Fruit fly (Drosophila melanogaster) whole organism, prepupa: ENCODE results near the gene CG6295.

Source experiments
- Blimp-1 ChIP-seq: fragments of 200-800 bp; sonication (Bioruptor generic); optimal IDR thresholded peaks from 3 replicates; lab custom pipeline; 2017; ENCODE audit warnings: missing biosample characterization, missing genetic modification characterization, mild to moderate bottlenecking, moderate library complexity, missing genetic modification reagents
- CG10631 ChIP-seq: fragments of 200-800 bp; sonication (Bioruptor generic); optimal IDR thresholded peaks from 2 replicates; lab custom pipeline; 2016; ENCODE audit warnings: missing biosample characterization, missing genetic modification characterization
- CG10669 ChIP-seq: fragments of 200-800 bp; sonication (Bioruptor generic); optimal IDR thresholded peaks from 3 replicates; lab custom pipeline; 2018; ENCODE audit warnings: missing biosample characterization, mild to moderate bottlenecking, missing genetic modification characterization, moderate library complexity
- CG11294 ChIP-seq: fragments of 200-800 bp; sonication (Bioruptor generic); IDR thresholded peaks from 2 replicates; pipeline ENCODE4 v1.3.6; 2022; ENCODE audit warnings: missing biosample characterization, missing genetic modification characterization
- CG11762 ChIP-seq: fragments of 200-800 bp; sonication (Bioruptor generic); optimal IDR thresholded peaks from 3 replicates; lab custom pipeline; 2016; ENCODE audit warnings: missing biosample characterization, missing genetic modification characterization; ENCODE audit not compliant: insufficient read depth
- CG11902 ChIP-seq: fragments of 200-800 bp; sonication (Bioruptor generic); optimal IDR thresholded peaks from 3 replicates; lab custom pipeline; 2016; ENCODE audit warnings: missing biosample characterization, missing genetic modification characterization
- CG1621 ChIP-seq: fragments of 200-800 bp; sonication (Bioruptor generic); optimal IDR thresholded peaks from 3 replicates; lab custom pipeline; 2018; ENCODE audit warnings: missing biosample characterization, mild to moderate bottlenecking, missing genetic modification characterization
- CG16779 ChIP-seq: fragments of 200-800 bp; sonication (Bioruptor generic); optimal IDR thresholded peaks from 3 replicates; lab custom pipeline; 2017; ENCODE audit warnings: missing biosample characterization, mild to moderate bottlenecking, missing genetic modification characterization
- CG3032 ChIP-seq: fragments of 200-800 bp; optimal IDR thresholded peaks from 2 replicates; lab custom pipeline; 2019; ENCODE audit warnings: missing biosample characterization, mild to moderate bottlenecking, missing genetic modification characterization, moderate library complexity
- CG32006 ChIP-seq: fragments of 200-800 bp; sonication (Bioruptor generic); optimal IDR thresholded peaks from 3 replicates; lab custom pipeline; 2017; ENCODE audit warnings: missing biosample characterization, mild to moderate bottlenecking, missing genetic modification characterization
- CG34406 ChIP-seq: fragments of 200-800 bp; sonication (Bioruptor generic); optimal IDR thresholded peaks from 3 replicates; lab custom pipeline; 2016; ENCODE audit warnings: missing biosample characterization, missing genetic modification characterization
- CG3919 ChIP-seq: fragments of 200-800 bp; sonication (Bioruptor generic); optimal IDR thresholded peaks from 3 replicates; lab custom pipeline; 2016; ENCODE audit warnings: missing biosample characterization, missing genetic modification characterization
- CG4318 ChIP-seq: fragments of 200-800 bp; sonication (Bioruptor generic); optimal IDR thresholded peaks from 3 replicates; lab custom pipeline; 2017; ENCODE audit warnings: missing biosample characterization, mild to moderate bottlenecking, missing genetic modification characterization
- CG6163 ChIP-seq: fragments of 200-800 bp; sonication (Bioruptor generic); IDR thresholded peaks from 3 replicates; pipeline ENCODE4 v1.3.6; 2022; ENCODE audit warnings: missing biosample characterization, missing genetic modification characterization
- CG6276 ChIP-seq: fragments of 200-800 bp; sonication (Bioruptor generic); optimal IDR thresholded peaks from 2 replicates; lab custom pipeline; 2017; ENCODE audit warnings: missing biosample characterization, mild to moderate bottlenecking, missing genetic modification characterization
- CG6792 ChIP-seq: fragments of 200-800 bp; sonication (Bioruptor generic); optimal IDR thresholded peaks from 3 replicates; lab custom pipeline; 2016; ENCODE audit warnings: missing biosample characterization, missing genetic modification characterization
- CG6808 ChIP-seq: fragments of 200-800 bp; sonication (Bioruptor generic); optimal IDR thresholded peaks from 3 replicates; lab custom pipeline; 2017; ENCODE audit warnings: missing biosample characterization, missing genetic modification characterization, mild to moderate bottlenecking, moderate library complexity, missing genetic modification reagents
- CG6854 ChIP-seq: fragments of 200-800 bp; sonication (Bioruptor generic); optimal IDR thresholded peaks from 2 replicates; lab custom pipeline; 2017; ENCODE audit warnings: missing biosample characterization, mild to moderate bottlenecking, missing genetic modification characterization
- CG8119 ChIP-seq: fragments of 200-800 bp; sonication (Bioruptor generic); IDR thresholded peaks from 3 replicates; pipeline ENCODE4 v1.3.6; 2022; ENCODE audit warnings: missing biosample characterization, missing genetic modification characterization
- CG8632 ChIP-seq: fragments of 200-800 bp; sonication (Bioruptor generic); optimal IDR thresholded peaks from 3 replicates; lab custom pipeline; 2016; ENCODE audit warnings: missing biosample characterization, missing genetic modification characterization
- CG9139 ChIP-seq: fragments of 200-800 bp; sonication (Bioruptor generic); optimal IDR thresholded peaks from 3 replicates; lab custom pipeline; 2017; ENCODE audit warnings: missing biosample characterization, mild to moderate bottlenecking, missing genetic modification characterization
- Eip75B ChIP-seq: fragments of 200-800 bp; sonication (Bioruptor generic); optimal IDR thresholded peaks from 3 replicates; lab custom pipeline; 2016; ENCODE audit warnings: missing biosample characterization, missing genetic modification characterization
- Eip93F ChIP-seq: fragments of 200-800 bp; sonication (Bioruptor generic); optimal IDR thresholded peaks from 2 replicates; lab custom pipeline; 2016; ENCODE audit warnings: missing biosample characterization, mild to moderate bottlenecking, missing genetic modification characterization
- Ets21C ChIP-seq: fragments of 200-800 bp; sonication (Bioruptor generic); optimal IDR thresholded peaks from 3 replicates; lab custom pipeline; 2016; ENCODE audit warnings: missing biosample characterization, missing genetic modification characterization
- Ets96B ChIP-seq: fragments of 200-800 bp; optimal IDR thresholded peaks from 2 replicates; lab custom pipeline; 2019; ENCODE audit warnings: missing biosample characterization, mild to moderate bottlenecking, missing genetic modification characterization, moderate library complexity
- Gug ChIP-seq: fragments of 200-800 bp; sonication (Bioruptor generic); IDR thresholded peaks from 2 replicates; pipeline ENCODE4 v1.3.6; 2022; ENCODE audit warnings: missing biosample characterization, missing genetic modification characterization
- Hr38 ChIP-seq: sonication (Bioruptor generic); optimal IDR thresholded peaks from 2 replicates; lab custom pipeline; 2016; ENCODE audit warnings: missing biosample characterization, missing genetic modification characterization
- Hr39 ChIP-seq: fragments of 200-800 bp; sonication (Bioruptor generic); optimal IDR thresholded peaks from 2 replicates; lab custom pipeline; 2016; ENCODE audit warnings: missing biosample characterization, missing genetic modification characterization
- Hr4 ChIP-seq: fragments of 200-800 bp; sonication (Bioruptor generic); optimal IDR thresholded peaks from 3 replicates; lab custom pipeline; 2016; ENCODE audit warnings: missing biosample characterization, missing genetic modification characterization
- Lpt ChIP-seq: fragments of 200-800 bp; sonication (Bioruptor generic); optimal IDR thresholded peaks from 3 replicates; lab custom pipeline; 2016; ENCODE audit warnings: missing biosample characterization, missing genetic modification characterization
- Met ChIP-seq: fragments of 200-800 bp; sonication (Bioruptor generic); optimal IDR thresholded peaks from 3 replicates; lab custom pipeline; 2016; ENCODE audit warnings: missing biosample characterization, missing genetic modification characterization
- OdsH ChIP-seq: fragments of 200-800 bp; sonication (Bioruptor generic); optimal IDR thresholded peaks from 3 replicates; lab custom pipeline; 2016; ENCODE audit warnings: missing biosample characterization, missing genetic modification characterization
- Smox ChIP-seq: fragments of 200-800 bp; sonication (Bioruptor generic); optimal IDR thresholded peaks from 3 replicates; lab custom pipeline; 2016; ENCODE audit warnings: missing biosample characterization, missing genetic modification characterization
- Sox102F ChIP-seq: fragments of 200-800 bp; sonication (Bioruptor generic); optimal IDR thresholded peaks from 2 replicates; lab custom pipeline; 2016; ENCODE audit warnings: missing biosample characterization, mild to moderate bottlenecking, missing genetic modification characterization
- Sox14 ChIP-seq: fragments of 200-800 bp; sonication (Bioruptor generic); optimal IDR thresholded peaks from 3 replicates; lab custom pipeline; 2016; ENCODE audit warnings: missing biosample characterization, missing genetic modification characterization
- Sox15 ChIP-seq: fragments of 200-800 bp; sonication (Bioruptor generic); optimal IDR thresholded peaks from 3 replicates; lab custom pipeline; 2016; ENCODE audit warnings: missing biosample characterization, missing genetic modification characterization
- achi ChIP-seq: fragments of 200-800 bp; sonication (Bioruptor generic); optimal IDR thresholded peaks from 3 replicates; lab custom pipeline; 2016; ENCODE audit warnings: missing biosample characterization, missing genetic modification characterization
- acj6 ChIP-seq: fragments of 200-800 bp; sonication (Bioruptor generic); optimal IDR thresholded peaks from 3 replicates; lab custom pipeline; 2016; ENCODE audit warnings: missing biosample characterization, missing genetic modification characterization
- cyc ChIP-seq: fragments of 200-800 bp; sonication (Bioruptor generic); optimal IDR thresholded peaks from 3 replicates; lab custom pipeline; 2016; ENCODE audit warnings: missing biosample characterization, missing genetic modification characterization
- dsx ChIP-seq: fragments of 200-800 bp; optimal IDR thresholded peaks from 3 replicates; lab custom pipeline; 2019; ENCODE audit warnings: missing biosample characterization, mild to moderate bottlenecking, missing genetic modification characterization, moderate library complexity; ENCODE audit not compliant: poor library complexity, severe bottlenecking
- esn ChIP-seq: fragments of 200-800 bp; sonication (Bioruptor generic); optimal IDR thresholded peaks from 2 replicates; lab custom pipeline; 2016; ENCODE audit warnings: missing biosample characterization, mild to moderate bottlenecking, missing genetic modification characterization, moderate library complexity
- fd85E ChIP-seq: fragments of 200-800 bp; sonication (Bioruptor generic); optimal IDR thresholded peaks from 3 replicates; lab custom pipeline; 2016; ENCODE audit warnings: missing biosample characterization, missing genetic modification characterization
- fkh ChIP-seq: fragments of 200-800 bp; sonication (Bioruptor generic); optimal IDR thresholded peaks from 3 replicates; lab custom pipeline; 2017; ENCODE audit warnings: missing biosample characterization, mild to moderate bottlenecking, missing genetic modification characterization, moderate library complexity
- net ChIP-seq: fragments of 200-800 bp; sonication (Bioruptor generic); optimal IDR thresholded peaks from 3 replicates; lab custom pipeline; 2016; ENCODE audit warnings: missing biosample characterization, missing genetic modification characterization
- spab ChIP-seq: fragments of 200-800 bp; sonication (Bioruptor generic); optimal IDR thresholded peaks from 2 replicates; lab custom pipeline; 2017; ENCODE audit warnings: missing biosample characterization, mild to moderate bottlenecking, missing genetic modification characterization, missing genetic modification reagents
- ss ChIP-seq, 2 experiments: fragments of 200-800 bp; sonication (Bioruptor generic); optimal IDR thresholded peaks; 2 replicates in 1 of 2; 3 replicates in 1 of 2; lab custom pipeline; 2017 to 2018; ENCODE audit warnings: mild to moderate bottlenecking in 2 of 2, missing biosample characterization in 2 of 2, missing genetic modification characterization in 2 of 2, moderate library complexity in 1 of 2
- svp ChIP-seq: fragments of 200-800 bp; sonication (Bioruptor generic); peaks from one replicate; lab custom pipeline; 2016; ENCODE audit warnings: missing biosample characterization, missing genetic modification characterization
- topi ChIP-seq: fragments of 200-800 bp; sonication (Bioruptor generic); optimal IDR thresholded peaks from 3 replicates; lab custom pipeline; 2016; ENCODE audit warnings: missing biosample characterization, missing genetic modification characterization

CG6295 gene

dm6 chr3R:26968313-26968605 is 38.6 kb downstream of the CG6295 start:
- TF ChIP-seq esn (GFP tag; lab: Kevin White, UChicago), result peak; percentile 25
- TF ChIP-seq acj6 (GFP tag; lab: Kevin White, UChicago), result peak; percentile 23
- peak; percentile 26 for TF ChIP-seq CG32006 (GFP tag; lab: Kevin White, UChicago)
- TF ChIP-seq fkh (GFP tag; lab: Kevin White, UChicago), result no peak
- TF ChIP-seq Ets21C (GFP tag; lab: Kevin White, UChicago), result no peak
- TF ChIP-seq Sox14 (GFP tag; lab: Kevin White, UChicago), result no peak
- TF ChIP-seq CG34406 (GFP tag; lab: Kevin White, UChicago), result peak; percentile 21
- TF ChIP-seq Blimp-1 (GFP tag; lab: Kevin White, UChicago), result no peak
- TF ChIP-seq svp (GFP tag; lab: Kevin White, UChicago), result peak; percentile 71

- TF ChIP-seq CG6808 (no peak), CG10631 (GFP tag; lab: Kevin White, UChicago) (peak; percentile 51), svp (GFP tag; lab: Kevin White, UChicago) (peak; percentile 80), esn (GFP tag; lab: Kevin White, UChicago) (peak; percentile 52), Met (no peak), CG3032 (tag; lab: Kevin White, UChicago) (no peak), CG10669 (GFP tag; lab: Kevin White, UChicago) (peak; percentile 9), CG1621 (tag; lab: Kevin White, UChicago) (no peak), Hr4 (GFP tag; lab: Kevin White, UChicago) (peak; percentile 4), cyc (GFP tag; lab: Kevin White, UChicago) (peak; percentile 22), Smox (GFP tag; lab: Kevin White, UChicago) (peak; percentile 17), OdsH (GFP tag; lab: Kevin White, UChicago) (peak; percentile 59), topi (GFP tag; lab: Kevin White, UChicago) (peak; percentile 39), CG11762 (GFP tag; lab: Kevin White, UChicago) (peak; percentile 20), CG6163 (peak; percentile 61; the same call in 1 of the 3 replicates), CG11902 (GFP tag; lab: Kevin White, UChicago) (no peak), CG9139 (peak; percentile 27), Hr39 (GFP tag; lab: Kevin White, UChicago) (no peak), fd85E (GFP tag; lab: Kevin White, UChicago) (no peak), dsx (GFP tag; lab: Kevin White, UChicago) (peak; percentile 27), Gug (peak; percentile 47; the same call in 1 of the 2 replicates), CG6792 (GFP tag; lab: Kevin White, UChicago) (peak; percentile 26), ss (GFP tag; optimal IDR thresholded peaks at IDR 0.05; lab: Kevin White, UChicago) (no peak), Sox102F (peak; percentile 41), CG11294 (GFP tag; lab: Robert Waterston, UW) (peak; percentile 35; the same call in 1 of the 2 replicates), Lpt (GFP tag; lab: Kevin White, UChicago) (no peak), CG8119 (peak; percentile 60), achi (peak; percentile 40), CG6854 (no peak), Ets21C (GFP tag; lab: Kevin White, UChicago) (no peak), CG32006 (GFP tag; lab: Kevin White, UChicago) (peak; percentile 42), Eip93F (GFP tag; lab: Kevin White, UChicago) (no peak), Ets96B (peak; percentile 1), spab (no peak), Blimp-1 (GFP tag; lab: Kevin White, UChicago) (peak; percentile 20), CG6276 (no peak), CG4318 (GFP tag; lab: Kevin White, UChicago) (peak; percentile 15), Sox15 (GFP tag; lab: Kevin White, UChicago) (peak; percentile 25), CG3919 (GFP tag; lab: Kevin White, UChicago) (peak; percentile 20), CG8632 (GFP tag; lab: Kevin White, UChicago) (peak; percentile 56), Eip75B (GFP tag; lab: Kevin White, UChicago) (no peak), net (no peak), CG16779 (no peak), Hr38 (no peak)
These were observed 39.1 kb downstream of the CG6295 start for dm6 chr3R:26967587-26968312.
